Worm (Caenorhabditis elegans): Measurements from ENCODE around the gene C05D9.3.

Gene C05D9.3

ce11 chrX:1119305-1119704 is 7.6 kb downstream of the C05D9.3 start, which contains the start of gene C05D9.7:
C05D9.7 (minus strand) TSS chrX:1119405.
- TF ChIP-seq egl-27 (tag; optimal IDR thresholded peaks at IDR 0.05), result no peak

DNA sequence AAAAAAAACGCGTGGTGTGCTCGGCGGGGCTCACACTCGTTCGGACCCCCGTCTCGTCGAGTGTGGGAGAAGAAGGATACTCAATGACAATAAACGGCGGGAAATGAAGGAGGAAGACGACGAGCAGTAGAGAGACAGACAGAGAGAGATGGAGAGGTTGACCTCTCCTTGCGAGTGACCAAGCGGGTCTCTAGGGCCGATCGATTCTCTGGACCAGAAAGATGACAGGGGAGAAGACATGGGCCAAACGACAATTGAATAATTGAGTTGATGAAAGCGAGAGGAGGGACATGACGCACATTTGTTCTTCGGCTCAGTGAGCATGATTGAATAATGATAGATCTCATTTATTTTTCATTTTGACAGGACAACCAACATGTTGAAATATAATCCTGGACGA is 8.6 kb downstream of the C05D9.3 start:
- 0 out of 2 replicates have a peak, but pooled peaks have one; percentile 13 for TF ChIP-seq nhr-19 (GFP tag; conservative IDR thresholded peaks at IDR 0.05)
- no peak for TF ChIP-seq snpc-4 (tag; optimal IDR thresholded peaks at IDR 0.05)
- TF ChIP-seq elt-3 (tag; optimal IDR thresholded peaks at IDR 0.05), result no peak
- TF ChIP-seq lin-15B (tag; optimal IDR thresholded peaks at IDR 0.05), result no peak
- TF ChIP-seq zag-1 (tag; optimal IDR thresholded peaks at IDR 0.05), result peak; percentile 56
- TF ChIP-seq tlp-1 (tag; optimal IDR thresholded peaks at IDR 0.05), result no peak
- TF ChIP-seq ceh-88 (GFP tag; IDR thresholded peaks at IDR 0.05), result no peak
- TF ChIP-seq ets-5 (GFP tag; IDR thresholded peaks at IDR 0.05), result no peak
- no peak for TF ChIP-seq ceh-63 (GFP tag; optimal IDR thresholded peaks at IDR 0.05)
- no peak for TF ChIP-seq unc-30 (tag; optimal IDR thresholded peaks at IDR 0.05)
- no peak for TF ChIP-seq mef-2 (tag; optimal IDR thresholded peaks at IDR 0.05)
- TF ChIP-seq mab-9 (GFP tag; IDR thresholded peaks at IDR 0.05), result no peak
- no peak for TF ChIP-seq ces-1 (GFP tag; optimal IDR thresholded peaks at IDR 0.05)
- peak; percentile 15 for TF ChIP-seq snu-23 (GFP tag; optimal IDR thresholded peaks at IDR 0.05)
- no peak for TF ChIP-seq hpl-2 (GFP tag; optimal IDR thresholded peaks at IDR 0.05)
- peak; percentile 67 for TF ChIP-seq unc-86 (tag; optimal IDR thresholded peaks at IDR 0.05)
- no peak for TF ChIP-seq pag-3 (tag; optimal IDR thresholded peaks at IDR 0.05; ENCODE audit: borderline replicate concordance, insufficient read depth)
- peak in 1 of 3 experiments; percentile 47 for TF ChIP-seq ceh-82 (tag; optimal IDR thresholded peaks at IDR 0.05)
- peak; percentile 50 for TF ChIP-seq tbx-2 (tag; optimal IDR thresholded peaks at IDR 0.05)
- no peak for TF ChIP-seq efl-3 (GFP tag; optimal IDR thresholded peaks at IDR 0.05)
- TF ChIP-seq egl-13 (tag; optimal IDR thresholded peaks at IDR 0.05), result no peak
- no peak for TF ChIP-seq pax-3 (tag; optimal IDR thresholded peaks at IDR 0.05)
- no peak for TF ChIP-seq C16A3.4 (tag; optimal IDR thresholded peaks at IDR 0.05)
- TF ChIP-seq sox-4 (tag; optimal IDR thresholded peaks at IDR 0.05), result no peak
- no peak for TF ChIP-seq lin-13 (GFP tag; optimal IDR thresholded peaks at IDR 0.05)
- no peak for TF ChIP-seq pqm-1 (tag; optimal IDR thresholded peaks at IDR 0.05)
- TF ChIP-seq nhr-47 (tag; optimal IDR thresholded peaks at IDR 0.05), result no peak
- no peak for TF ChIP-seq nhr-90 (tag; optimal IDR thresholded peaks at IDR 0.05; ENCODE audit: poor library complexity)
- TF ChIP-seq swsn-7 (tag; optimal IDR thresholded peaks at IDR 0.05), result peak; percentile 6
- no peak for TF ChIP-seq ceh-90 (tag; optimal IDR thresholded peaks at IDR 0.05)
- TF ChIP-seq lsy-2 (tag; optimal IDR thresholded peaks at IDR 0.05), result peak; percentile 14 to 28
- TF ChIP-seq nhr-237 (tag; optimal IDR thresholded peaks at IDR 0.05), result no peak
- TF ChIP-seq xbp-1 (tag; optimal IDR thresholded peaks at IDR 0.05), result no peak
- TF ChIP-seq alr-1 (tag; optimal IDR thresholded peaks at IDR 0.05; ENCODE audit: borderline replicate concordance), result no peak
- no peak for TF ChIP-seq C04F5.9 (tag; optimal IDR thresholded peaks at IDR 0.05)
- no peak for TF ChIP-seq hlh-4 (tag; optimal IDR thresholded peaks at IDR 0.05)
- no peak for TF ChIP-seq efl-1 (optimal IDR thresholded peaks at IDR 0.05)
- TF ChIP-seq efl-1 (GFP tag; optimal IDR thresholded peaks at IDR 0.05 in 1 of 2), result no peak
- peak; percentile 79 for TF ChIP-seq lin-14 (GFP tag; optimal IDR thresholded peaks at IDR 0.05)
- no peak for TF ChIP-seq fos-1 (tag; optimal IDR thresholded peaks at IDR 0.05)
- TF ChIP-seq F16B12.6 (tag; optimal IDR thresholded peaks at IDR 0.05), result no peak
- peak; percentile 17 for TF ChIP-seq dsc-1 (tag; optimal IDR thresholded peaks at IDR 0.05)
- TF ChIP-seq lin-35 (GFP tag; optimal IDR thresholded peaks at IDR 0.05), result no peak
- peak; percentile 43 for TF ChIP-seq nhr-71 (tag; optimal IDR thresholded peaks at IDR 0.05)
- no peak for TF ChIP-seq C34B4.2 (tag; optimal IDR thresholded peaks at IDR 0.05)
- no peak for TF ChIP-seq aha-1 (tag; optimal IDR thresholded peaks at IDR 0.05)
- no peak for TF ChIP-seq dpl-1 (GFP tag; optimal IDR thresholded peaks at IDR 0.05)
- no peak for TF ChIP-seq aly-2 (tag; optimal IDR thresholded peaks at IDR 0.05)
- TF ChIP-seq skn-1 (tag; optimal IDR thresholded peaks at IDR 0.05), result peak; percentile 38
- no peak for TF ChIP-seq mep-1 (tag; optimal IDR thresholded peaks at IDR 0.05)
- TF ChIP-seq rnt-1 (tag; optimal IDR thresholded peaks at IDR 0.05), result peak; percentile 14
